Fruit fly (Drosophila melanogaster): ENCODE data around the gene CG12268.

Gene CG12268

dm6 chr3R:23947002-23947401 is 1.2 kb downstream of the CG12268 start (continued):
- TF ChIP-seq CG30403 (GFP tag; optimal IDR thresholded peaks at IDR 0.05) (no peak), CG1647 (GFP tag; optimal IDR thresholded peaks at IDR 0.05) (no peak), br (optimal IDR thresholded peaks at IDR 0.05) (no peak), ttk (GFP tag; IDR thresholded peaks at IDR 0.05) (no peak), CG12071 (GFP tag; optimal IDR thresholded peaks at IDR 0.05) (peak; percentile 66), Asciz (GFP tag; optimal IDR thresholded peaks at IDR 0.05) (peak; percentile 68), CG6765 (GFP tag; optimal IDR thresholded peaks at IDR 0.05) (peak; percentile 6), scrt (GFP tag; optimal IDR thresholded peaks at IDR 0.05) (no peak), toy (GFP tag; IDR thresholded peaks at IDR 0.05) (no peak), CG8924 (tag; optimal IDR thresholded peaks at IDR 0.05) (peak; percentile 2), CG16863 (GFP tag; optimal IDR thresholded peaks at IDR 0.05) (no peak), otp (GFP tag; IDR thresholded peaks at IDR 0.05) (0 out of 3 replicates have a peak, but pooled peaks have one; percentile 25), CG10431 (GFP tag; optimal IDR thresholded peaks at IDR 0.05) (peak; percentile 55), CG18619 (GFP tag; optimal IDR thresholded peaks at IDR 0.05) (peak; percentile 3), fd102C (GFP tag; optimal IDR thresholded peaks at IDR 0.05) (no peak), caup (GFP tag; optimal IDR thresholded peaks at IDR 0.05; ENCODE audit: severe bottlenecking) (peak; percentile 9), Ets97D (GFP tag; optimal IDR thresholded peaks at IDR 0.05) (no peak), Poxn (GFP tag; IDR thresholded peaks at IDR 0.05) (no peak), run (tag; optimal IDR thresholded peaks at IDR 0.05) (peak; percentile 7), Fer3 (tag; optimal IDR thresholded peaks at IDR 0.05) (no peak), Atf-2 (GFP tag; optimal IDR thresholded peaks at IDR 0.05) (no peak), emc (GFP tag; optimal IDR thresholded peaks at IDR 0.05) (no peak), CG3995 (GFP tag; optimal IDR thresholded peaks at IDR 0.05) (no peak), CG4424 (GFP tag; optimal IDR thresholded peaks at IDR 0.05) (no peak), CG6272 (GFP tag; IDR thresholded peaks at IDR 0.05) (no peak), Taf1 (GFP tag; IDR thresholded peaks at IDR 0.05) (no peak), CG13894 (tag; optimal IDR thresholded peaks at IDR 0.05) (no peak), CG13296 (GFP tag; optimal IDR thresholded peaks at IDR 0.05) (peak; percentile 29), oc (tag; optimal IDR thresholded peaks at IDR 0.05) (no peak), CG1233 (GFP tag; optimal IDR thresholded peaks at IDR 0.05) (peak; percentile 45), CG10654 (GFP tag; optimal IDR thresholded peaks at IDR 0.05) (no peak), pfk (GFP tag; optimal IDR thresholded peaks at IDR 0.05) (no peak), gce (GFP tag; IDR thresholded peaks at IDR 0.05) (no peak), Optix (GFP tag; IDR thresholded peaks at IDR 0.05) (no peak), CG31365 (tag; optimal IDR thresholded peaks at IDR 0.05) (peak; percentile 32), CG14710 (tag; optimal IDR thresholded peaks at IDR 0.05) (peak; percentile 14), mld (GFP tag; IDR thresholded peaks at IDR 0.05; ENCODE audit: partially characterized antibody) (no peak), gem (tag; optimal IDR thresholded peaks at IDR 0.05) (no peak), Camta (GFP tag; optimal IDR thresholded peaks at IDR 0.05) (no peak), HLH3B (GFP tag; IDR thresholded peaks at IDR 0.05) (no peak), bowl (GFP tag; IDR thresholded peaks at IDR 0.05) (no peak), CG6254 (GFP tag; optimal IDR thresholded peaks at IDR 0.05) (peak; percentile 17), CG13424 (tag; optimal IDR thresholded peaks at IDR 0.05) (peak; percentile 31), schlank (tag; optimal IDR thresholded peaks at IDR 0.05) (no peak), CG6654 (GFP tag; optimal IDR thresholded peaks at IDR 0.05) (no peak), CG4820 (GFP tag; optimal IDR thresholded peaks at IDR 0.05) (no peak), lilli (GFP tag; optimal IDR thresholded peaks at IDR 0.05) (no peak), kay (GFP tag; optimal IDR thresholded peaks at IDR 0.05) (no peak), kni (GFP tag; optimal IDR thresholded peaks at IDR 0.05) (peak; percentile 81), Sry-β (GFP tag; optimal IDR thresholded peaks at IDR 0.05) (no peak), CG10209 (GFP tag; optimal IDR thresholded peaks at IDR 0.05) (peak; percentile 19), CG10462 (GFP tag; optimal IDR thresholded peaks at IDR 0.05) (no peak)

Data from whole organism, embryonic.